Worm (Caenorhabditis elegans): ENCODE data around the gene F22B3.10.

ce11 chrIV:11431448-11431847 is 16.6 kb upstream of the F22B3.10 start:
- TF ChIP-seq dao-5 (tag; optimal IDR thresholded peaks at IDR 0.05) (no peak), him-1 (tag; optimal IDR thresholded peaks at IDR 0.05) (no peak), W03F9.2 (tag; optimal IDR thresholded peaks at IDR 0.05) (no peak)

All from whole organism, L4/young adult.